Worm (Caenorhabditis elegans): ENCODE data around the gene mig-2.

mig-2 gene

ce11 chrX:11515381-11515780 is 33.0 kb upstream of the mig-2 start:
- TF ChIP-seq zip-4 (GFP tag; optimal IDR thresholded peaks at IDR 0.05) (no peak), aha-1 (tag; optimal IDR thresholded peaks at IDR 0.05) (no peak), zag-1 (tag; optimal IDR thresholded peaks at IDR 0.05) (no peak), nhr-85 (tag) (no peak), swsn-7 (tag; optimal IDR thresholded peaks at IDR 0.05) (no peak), dpl-1 (GFP tag; optimal IDR thresholded peaks at IDR 0.05) (no peak), sox-4 (tag; optimal IDR thresholded peaks at IDR 0.05) (no peak), lin-13 (GFP tag; optimal IDR thresholded peaks at IDR 0.05) (no peak), efl-3 (GFP tag; optimal IDR thresholded peaks at IDR 0.05) (no peak), ceh-88 (GFP tag; IDR thresholded peaks at IDR 0.05) (no peak), hlh-17 (GFP tag; optimal IDR thresholded peaks at IDR 0.05; ENCODE audit: borderline replicate concordance) (no peak), lin-35 (GFP tag; optimal IDR thresholded peaks at IDR 0.05) (peak in 1 of 2 experiments; percentile 26), nhr-12 (tag; optimal IDR thresholded peaks at IDR 0.05) (no peak), Y116A8C.19 (tag; optimal IDR thresholded peaks at IDR 0.05; ENCODE audit: borderline replicate concordance) (no peak), ceh-63 (GFP tag; optimal IDR thresholded peaks at IDR 0.05) (no peak), mdl-1 (tag; optimal IDR thresholded peaks at IDR 0.05) (peak in 1 of 2 experiments; percentile 0), C04F5.9 (tag; optimal IDR thresholded peaks at IDR 0.05) (no peak), unc-62 (GFP tag; optimal IDR thresholded peaks at IDR 0.05) (no peak), isw-1 (GFP tag; IDR thresholded peaks at IDR 0.05) (no peak), nhr-19 (GFP tag; conservative IDR thresholded peaks at IDR 0.05) (no peak), ama-1 (optimal IDR thresholded peaks at IDR 0.05) (no peak), jun-1 (tag; optimal IDR thresholded peaks at IDR 0.05) (peak; percentile 27), egl-27 (tag; optimal IDR thresholded peaks at IDR 0.05) (no peak), nhr-28 (tag; optimal IDR thresholded peaks at IDR 0.05) (no peak), lin-14 (GFP tag; optimal IDR thresholded peaks at IDR 0.05) (peak; percentile 26), pax-3 (tag; optimal IDR thresholded peaks at IDR 0.05) (no peak), snpc-4 (tag; optimal IDR thresholded peaks at IDR 0.05) (no peak), fkh-4 (tag; optimal IDR thresholded peaks at IDR 0.05; ENCODE audit: borderline replicate concordance) (no peak), mef-2 (tag; optimal IDR thresholded peaks at IDR 0.05) (no peak), unc-130 (tag; optimal IDR thresholded peaks at IDR 0.05) (no peak), snu-23 (GFP tag; optimal IDR thresholded peaks at IDR 0.05) (no peak), sptf-1 (tag; optimal IDR thresholded peaks at IDR 0.05) (no peak), grh-1 (GFP tag; IDR thresholded peaks at IDR 0.05) (no peak), C34B4.2 (tag; optimal IDR thresholded peaks at IDR 0.05) (no peak), nhr-237 (tag; optimal IDR thresholded peaks at IDR 0.05) (no peak), lin-15B (tag; optimal IDR thresholded peaks at IDR 0.05) (no peak), hpl-2 (GFP tag; optimal IDR thresholded peaks at IDR 0.05) (no peak), nhr-77 (tag; optimal IDR thresholded peaks at IDR 0.05) (no peak), lsy-2 (tag; optimal IDR thresholded peaks at IDR 0.05) (no peak), elt-2 (tag; optimal IDR thresholded peaks at IDR 0.05) (peak; percentile 94), nhr-20 (tag; optimal IDR thresholded peaks at IDR 0.05) (no peak), rnt-1 (tag; optimal IDR thresholded peaks at IDR 0.05) (no peak), fkh-10 (GFP tag; optimal IDR thresholded peaks at IDR 0.05) (no peak), pqm-1 (tag; optimal IDR thresholded peaks at IDR 0.05) (peak; percentile 36), lir-3 (tag; optimal IDR thresholded peaks at IDR 0.05; ENCODE audit: poor library complexity) (no peak), aly-2 (tag; optimal IDR thresholded peaks at IDR 0.05) (no peak), skn-1 (tag; optimal IDR thresholded peaks at IDR 0.05) (no peak), ceh-90 (tag; optimal IDR thresholded peaks at IDR 0.05) (no peak), nhr-47 (tag; optimal IDR thresholded peaks at IDR 0.05) (no peak), mab-9 (GFP tag; IDR thresholded peaks at IDR 0.05) (no peak), elt-3 (tag; optimal IDR thresholded peaks at IDR 0.05) (no peak), ceh-8 (GFP tag; optimal IDR thresholded peaks at IDR 0.05) (no peak), fos-1 (tag; optimal IDR thresholded peaks at IDR 0.05) (no peak), nhr-84 (tag; optimal IDR thresholded peaks at IDR 0.05) (no peak)

All from whole organism, L1 larva.